Worm (Caenorhabditis elegans) whole organism, young adult: ENCODE results near the gene ift-139.

Source experiments
- T26A5.8 ChIP-seq: sonication (generic microtip); optimal IDR thresholded peaks from 2 replicates; lab custom pipeline; 2016; ENCODE audit warnings: missing genetic modification characterization, missing compliant biosample characterization
- ZK185.1 ChIP-seq: sonication (generic microtip); optimal IDR thresholded peaks from 2 replicates; lab custom pipeline; 2016; ENCODE audit warnings: mild to moderate bottlenecking, missing genetic modification characterization, missing compliant biosample characterization; ENCODE audit not compliant: poor library complexity, severe bottlenecking
- sdz-38 ChIP-seq: sonication (generic microtip); optimal IDR thresholded peaks from 2 replicates; lab custom pipeline; 2016; ENCODE audit warnings: missing genotype, missing genetic modification characterization, missing compliant biosample characterization
- ztf-3 ChIP-seq: fragments of 200-800 bp; sonication (Bioruptor generic); optimal IDR thresholded peaks from 2 replicates; lab custom pipeline; 2018; ENCODE audit warnings: mild to moderate bottlenecking, missing genetic modification characterization, missing compliant biosample characterization

DNA sequence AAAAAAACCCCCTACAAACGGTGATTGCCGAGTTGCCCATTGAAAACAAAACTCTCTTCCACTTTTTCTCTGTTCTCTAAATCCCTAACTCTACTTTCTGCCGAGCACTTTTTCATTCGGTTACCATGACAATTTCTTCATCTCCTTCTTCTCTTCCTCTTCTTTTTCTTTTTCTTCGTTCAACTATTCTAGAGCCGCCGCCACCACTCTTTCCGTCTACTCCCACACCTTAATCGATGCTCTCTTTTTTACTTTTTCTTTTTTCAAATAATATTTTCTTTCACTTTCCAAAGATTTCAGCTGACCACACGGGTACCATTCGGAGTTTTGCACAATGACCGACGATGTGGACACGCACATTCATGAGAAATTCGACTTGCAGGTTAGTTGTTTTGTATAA is 28.3 kb upstream of the ift-139 start, which contains the start of gene mapk-15:
- TF ChIP-seq ZK185.1 (tag; lab: Kevin White, UChicago), result no peak
- no peak for TF ChIP-seq ztf-3
- no peak for TF ChIP-seq sdz-38 (tag; lab: Kevin White, UChicago)
- no peak for TF ChIP-seq T26A5.8 (tag; lab: Kevin White, UChicago)
